Fruit fly (Drosophila melanogaster) whole organism, adult: ENCODE data around the gene CG4968.

ENCODE experiments used
- CG11617 ChIP-seq: fragments of 200-800 bp; sonication (Bioruptor generic); optimal IDR thresholded peaks from 2 replicates; lab custom pipeline; 2017; ENCODE audit warnings: mild to moderate bottlenecking, missing biosample characterization, missing genetic modification reagents, missing genetic modification characterization
- CG12768 ChIP-seq: fragments of 200-800 bp; sonication (Bioruptor generic); optimal IDR thresholded peaks from 2 replicates; lab custom pipeline; 2017; ENCODE audit warnings: missing biosample characterization, missing genetic modification characterization, mild to moderate bottlenecking, moderate library complexity, missing genetic modification reagents
- CG14711 ChIP-seq: fragments of 200-800 bp; sonication (Bioruptor generic); optimal IDR thresholded peaks from 2 replicates; lab custom pipeline; 2018; ENCODE audit warnings: missing biosample characterization, mild to moderate bottlenecking, missing genetic modification characterization, moderate library complexity
- CG1620 ChIP-seq: fragments of 200-800 bp; sonication (Bioruptor generic); optimal IDR thresholded peaks from 2 replicates; lab custom pipeline; 2016; ENCODE audit warnings: missing biosample characterization, missing genetic modification characterization
- CG33017 ChIP-seq: fragments of 200-800 bp; sonication (Bioruptor generic); optimal IDR thresholded peaks from 2 replicates; lab custom pipeline; 2018; ENCODE audit warnings: missing biosample characterization, mild to moderate bottlenecking, missing genetic modification characterization, moderate library complexity
- CG5204 ChIP-seq: fragments of 200-800 bp; sonication (Bioruptor generic); optimal IDR thresholded peaks from 2 replicates; lab custom pipeline; 2016; ENCODE audit warnings: missing biosample characterization, missing genetic modification characterization
- CG7045 ChIP-seq: fragments of 200-800 bp; sonication (Bioruptor generic); optimal IDR thresholded peaks from 2 replicates; lab custom pipeline; 2017; ENCODE audit warnings: missing biosample characterization, mild to moderate bottlenecking, missing genetic modification characterization
- CG7101 ChIP-seq: fragments of 200-800 bp; sonication (Bioruptor generic); optimal IDR thresholded peaks from 2 replicates; lab custom pipeline; 2018; ENCODE audit warnings: missing biosample characterization, mild to moderate bottlenecking, missing genetic modification characterization, moderate library complexity
- Clk ChIP-seq: fragments of 200-800 bp; sonication (Bioruptor generic); optimal IDR thresholded peaks from 2 replicates; lab custom pipeline; 2017; ENCODE audit warnings: missing biosample characterization, missing genetic modification characterization
- Crg-1 ChIP-seq: fragments of 200-800 bp; sonication (Bioruptor generic); optimal IDR thresholded peaks from 2 replicates; lab custom pipeline; 2016; ENCODE audit warnings: missing biosample characterization, missing genetic modification characterization
- Hr96 ChIP-seq: fragments of 200-800 bp; sonication (Bioruptor generic); optimal IDR thresholded peaks from 2 replicates; lab custom pipeline; 2016; ENCODE audit warnings: missing biosample characterization, missing genetic modification characterization
- Mnt ChIP-seq: fragments of 200-800 bp; sonication (Bioruptor generic); optimal IDR thresholded peaks from 2 replicates; lab custom pipeline; 2016; ENCODE audit warnings: missing biosample characterization, mild to moderate bottlenecking, missing genetic modification characterization
- bab1 ChIP-seq: fragments of 200-800 bp; sonication (Bioruptor generic); optimal IDR thresholded peaks from 3 replicates; lab custom pipeline; 2019; ENCODE audit warnings: missing biosample characterization, mild to moderate bottlenecking, missing genetic modification characterization, moderate library complexity
- cic ChIP-seq: fragments of 200-800 bp; sonication (Bioruptor generic); optimal IDR thresholded peaks from 2 replicates; lab custom pipeline; 2017; ENCODE audit warnings: missing biosample characterization, mild to moderate bottlenecking, missing genetic modification characterization, moderate library complexity
- cnc ChIP-seq, 2 experiments: fragments of >200 bp; optimal IDR thresholded peaks; 2 replicates each; lab custom pipeline; 2017
- kay ChIP-seq: fragments of 200-800 bp; sonication (Bioruptor generic); peaks from one replicate; lab custom pipeline; 2016; ENCODE audit warnings: missing biosample characterization, missing genetic modification characterization, borderline replicate concordance
- ovo ChIP-seq: fragments of 200-800 bp; sonication (Bioruptor generic); optimal IDR thresholded peaks from 2 replicates; lab custom pipeline; 2016; ENCODE audit warnings: missing biosample characterization, missing genetic modification characterization
- pad ChIP-seq: fragments of 200-800 bp; sonication (Bioruptor generic); optimal IDR thresholded peaks from 3 replicates; lab custom pipeline; 2017; ENCODE audit warnings: missing biosample characterization, missing genetic modification characterization, mild to moderate bottlenecking, moderate library complexity, missing genetic modification reagents
- tj ChIP-seq: fragments of 200-800 bp; sonication (Bioruptor generic); optimal IDR thresholded peaks from 3 replicates; lab custom pipeline; 2017; ENCODE audit warnings: missing biosample characterization, mild to moderate bottlenecking, missing genetic modification characterization, moderate library complexity

Gene CG4968

DNA sequence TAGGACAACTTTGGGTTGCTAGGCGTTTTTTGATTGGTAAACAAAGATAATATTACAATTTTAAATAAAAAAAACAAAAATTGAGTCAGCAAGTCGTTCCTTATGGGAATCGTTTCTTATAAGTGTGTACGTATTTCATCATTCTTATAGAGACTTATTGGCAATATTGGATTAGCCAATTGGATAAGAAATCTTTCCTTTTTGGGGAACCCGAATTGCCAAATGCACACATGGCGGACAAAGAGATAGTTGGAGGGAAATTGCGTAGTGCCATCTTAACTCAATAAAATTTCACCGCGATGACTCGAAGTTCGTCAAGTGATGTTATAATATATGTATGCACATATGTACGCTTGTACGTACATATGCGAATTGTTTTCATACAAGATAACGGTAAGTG lies 15.4 kb upstream of the CG4968 start:
- TF ChIP-seq Crg-1 (no peak), kay (GFP tag; lab: Kevin White, UChicago) (peak; percentile 61)

- no peak for TF ChIP-seq Hr96 (GFP tag; lab: Kevin White, UChicago)
- TF ChIP-seq CG1620 (GFP tag; lab: Kevin White, UChicago), result peak; percentile 14
- TF ChIP-seq Crg-1, result no peak
- no peak for TF ChIP-seq CG5204 (GFP tag; lab: Kevin White, UChicago)
- no peak for TF ChIP-seq kay (GFP tag; lab: Kevin White, UChicago)
- peak; percentile 62 for TF ChIP-seq CG33017 (tag; lab: Kevin White, UChicago)
- TF ChIP-seq tj, result peak; percentile 1
- peak; percentile 53 for TF ChIP-seq CG11617 (GFP tag; lab: Kevin White, UChicago)
- peak; percentile 61 for TF ChIP-seq CG7045
- TF ChIP-seq pad, result no peak
- peak; percentile 55 for TF ChIP-seq CG7101 (tag; lab: Kevin White, UChicago)
- peak; percentile 58 for TF ChIP-seq CG14711 (tag; lab: Kevin White, UChicago)
- TF ChIP-seq cic (GFP tag; lab: Kevin White, UChicago), result peak; percentile 14
- peak; percentile 56 for TF ChIP-seq Mnt (GFP tag; lab: Kevin White, UChicago)
- TF ChIP-seq CG12768, result peak; percentile 30
- peak; percentile 68 for TF ChIP-seq bab1 (GFP tag; lab: Kevin White, UChicago)
Observed at dm6 chr2L:10292066-10292560, 14.6 kb upstream of the CG4968 start, which contains the start of gene Ufd4. Gene Ufd4 (minus strand): TSS chr2L:10292365.

DNA sequence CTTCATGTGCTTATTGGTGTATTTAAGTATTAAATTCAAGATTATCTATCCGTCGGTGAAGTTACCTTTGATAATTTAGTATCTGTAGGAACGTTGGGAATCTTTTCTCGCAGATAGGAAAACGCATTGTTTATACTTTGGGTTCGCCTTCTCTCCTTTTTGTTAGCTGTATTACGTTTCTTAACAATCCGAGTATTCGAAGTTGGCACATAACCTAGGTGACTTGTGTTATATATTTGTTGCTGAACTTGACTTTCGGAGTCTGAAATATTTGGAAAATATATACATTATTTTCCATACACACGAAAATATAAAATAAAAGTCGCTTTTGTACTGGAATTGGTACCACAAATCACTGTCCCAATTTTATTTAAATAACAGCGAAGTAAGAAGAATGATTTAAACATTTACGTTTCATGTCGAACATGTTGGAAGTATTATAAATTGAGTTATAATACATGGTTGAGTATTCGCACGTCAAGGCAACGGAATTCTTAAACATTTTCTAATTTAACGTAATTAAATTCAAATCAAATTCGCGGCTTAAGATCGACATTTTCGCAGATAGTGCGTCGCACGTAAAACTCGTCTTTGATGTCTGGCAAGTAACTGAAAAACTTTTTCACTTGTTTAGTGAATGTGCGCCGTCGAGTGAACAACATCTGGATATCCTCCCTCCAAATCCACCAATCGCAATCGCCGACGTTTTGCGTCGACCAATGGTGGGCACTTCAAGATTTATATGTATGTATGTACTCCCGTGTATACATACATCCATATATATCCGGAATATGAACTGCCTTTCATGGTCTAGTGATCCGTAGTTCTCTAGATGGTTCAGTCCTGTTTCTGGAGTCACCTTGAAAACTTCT lies 11.7 kb upstream of the CG4968 start, which contains the start of gene Hand:
TSS of gene Hand (minus strand) at position 588 of the 872 bp plus-strand sequence.
- TF ChIP-seq Hr96 (GFP tag; lab: Kevin White, UChicago), result no peak
- peak; percentile 93 for TF ChIP-seq kay (GFP tag; lab: Kevin White, UChicago)
- TF ChIP-seq CG7045, result no peak

DNA sequence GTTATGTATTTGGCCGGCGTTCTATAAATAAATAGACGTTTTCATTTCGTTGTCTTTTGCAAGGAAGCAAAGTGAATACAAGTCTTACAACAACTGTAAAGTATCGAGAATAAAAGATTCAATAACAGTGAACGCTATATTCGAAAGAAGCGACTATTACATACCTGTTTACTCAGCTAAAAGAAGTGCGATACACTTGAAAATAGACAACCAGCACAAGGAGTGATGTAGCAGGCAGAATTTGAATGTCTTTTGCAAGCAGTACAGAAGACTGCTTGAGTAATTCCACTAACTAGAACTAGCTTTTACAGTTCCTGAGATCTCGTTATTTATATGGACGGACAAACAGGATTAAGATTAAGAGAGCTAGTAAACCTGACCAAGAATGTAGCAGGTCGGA lies 8.4 kb upstream of the CG4968 start:
- TF ChIP-seq bab1 (GFP tag; lab: Kevin White, UChicago) (no peak), CG33017 (tag; lab: Kevin White, UChicago) (no peak), CG5204 (GFP tag; lab: Kevin White, UChicago) (no peak), kay (GFP tag; lab: Kevin White, UChicago) (peak; percentile 75), CG7045 (no peak), tj (peak; percentile 4)

DNA sequence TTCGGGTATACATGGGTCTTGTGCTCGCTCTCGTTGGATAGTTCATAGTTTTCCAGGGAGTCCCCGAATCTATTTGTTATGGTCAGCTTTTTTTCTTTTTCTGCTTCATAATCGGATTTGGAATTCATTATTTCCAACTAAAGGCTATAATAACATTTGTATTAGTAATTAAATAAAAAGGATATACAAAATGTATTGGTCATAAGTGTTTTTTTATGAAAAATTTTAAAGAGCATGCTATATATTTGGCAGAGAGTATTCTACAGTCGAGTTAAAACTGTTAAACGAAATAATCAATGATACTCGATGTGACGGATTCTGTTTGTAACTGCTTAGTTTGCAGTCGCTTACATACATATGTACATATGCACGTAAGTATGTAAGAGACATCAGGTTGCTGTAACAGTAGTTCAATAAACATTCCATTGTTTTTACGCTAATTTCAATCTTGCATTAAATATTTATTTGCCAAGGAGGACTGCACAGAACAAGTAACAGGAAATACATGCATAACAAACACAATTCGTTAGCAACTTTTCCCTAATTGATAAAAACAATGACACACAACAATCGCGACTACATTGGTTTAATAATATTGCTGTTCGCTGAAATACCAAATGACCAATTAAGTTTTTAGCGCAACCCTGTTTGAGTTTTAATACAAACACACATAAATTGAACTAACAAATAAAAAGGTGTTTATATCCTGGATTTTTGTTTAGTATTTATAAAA lies 7.5 kb upstream of the CG4968 start:
- TF ChIP-seq kay (GFP tag; lab: Kevin White, UChicago) (peak; percentile 93), cnc (optimal IDR thresholded peaks at IDR 0.05; lab: Kevin White, UChicago) (no peak), CG5204 (GFP tag; lab: Kevin White, UChicago) (no peak), CG1620 (GFP tag; lab: Kevin White, UChicago) (no peak), tj (peak; percentile 30), CG12768 (no peak), CG33017 (tag; lab: Kevin White, UChicago) (no peak), cic (GFP tag; lab: Kevin White, UChicago) (no peak), pad (no peak), CG7045 (no peak), Crg-1 (no peak), bab1 (GFP tag; lab: Kevin White, UChicago) (no peak)

dm6 chr2L:10299810-10300147 lies 6.9 kb upstream of the CG4968 start, which contains the start of gene CYLD:
Gene CYLD (minus strand): TSS chr2L:10299847.
- peak; percentile 21 for TF ChIP-seq CG7045
- peak; percentile 2 for TF ChIP-seq tj
- TF ChIP-seq CG14711 (tag; lab: Kevin White, UChicago), result peak; percentile 63
- peak; percentile 73 for TF ChIP-seq CG7101 (tag; lab: Kevin White, UChicago)
- peak; percentile 5 for TF ChIP-seq Crg-1
- TF ChIP-seq CG12768, result no peak
- TF ChIP-seq ovo (GFP tag; lab: Kevin White, UChicago), result no peak
- TF ChIP-seq Clk (GFP tag; lab: Kevin White, UChicago), result no peak
- TF ChIP-seq CG33017 (tag; lab: Kevin White, UChicago), result peak; percentile 55
- peak; percentile 62 for TF ChIP-seq bab1 (GFP tag; lab: Kevin White, UChicago)
- no peak for TF ChIP-seq Mnt (GFP tag; lab: Kevin White, UChicago)
- peak; percentile 70 for TF ChIP-seq CG11617 (GFP tag; lab: Kevin White, UChicago)

- TF ChIP-seq CG14711 (tag; lab: Kevin White, UChicago) (no peak), CG12768 (no peak), CG33017 (tag; lab: Kevin White, UChicago) (no peak), tj (no peak), bab1 (GFP tag; lab: Kevin White, UChicago) (no peak), CG7045 (no peak), Hr96 (GFP tag; lab: Kevin White, UChicago) (no peak), pad (no peak), cnc (optimal IDR thresholded peaks at IDR 0.05; lab: Kevin White, UChicago) (no peak), ovo (GFP tag; lab: Kevin White, UChicago) (no peak)
Observed at dm6 chr2L:10301918-10302317, 4.8 kb upstream of the CG4968 start, which contains the start of gene CG13138. Gene CG13138 (minus strand): TSS chr2L:10302018.
